Worm (Caenorhabditis elegans) whole organism, L4 larva: ENCODE data around the gene col-116.

Experiments used
- daf-16 ChIP-seq, 3 experiments: sonication (generic microtip); optimal IDR thresholded peaks; 2 replicates each; lab custom pipeline; 2016 to 2017; ENCODE audit warnings: missing genetic modification characterization in 3 of 3, missing genetic modification reagents in 3 of 3, mild to moderate bottlenecking in 2 of 3, missing compliant biosample characterization in 2 of 3, missing biosample characterization in 1 of 3, moderate library complexity in 1 of 3
- egl-27 ChIP-seq: sonication (generic microtip); optimal IDR thresholded peaks from 3 replicates; lab custom pipeline; 2017; ENCODE audit warnings: missing biosample characterization, missing genetic modification reagents, missing genetic modification characterization
- fkh-10 ChIP-seq: fragments of 150-350 bp; optimal IDR thresholded peaks from 2 replicates; lab custom pipeline; 2014; ENCODE audit warnings: missing biosample characterization, missing genetic modification reagents, missing genetic modification characterization
- lin-39 ChIP-seq: fragments of 150-350 bp; optimal IDR thresholded peaks from 2 replicates; lab custom pipeline; 2014; ENCODE audit warnings: missing biosample characterization, missing genetic modification reagents, missing genetic modification characterization
- nhr-6 ChIP-seq: fragments of 150-350 bp; optimal IDR thresholded peaks from 2 replicates; lab custom pipeline; 2014; ENCODE audit warnings: missing biosample characterization, missing genetic modification characterization
- spr-1 ChIP-seq: sonication (generic microtip); optimal IDR thresholded peaks from 2 replicates; lab custom pipeline; 2016; ENCODE audit warnings: mild to moderate bottlenecking, missing genetic modification characterization, missing compliant biosample characterization

ce11 chrIV:8339636-8340035 lies 16.1 kb upstream of the col-116 start, which contains the start of gene lgc-6:
- TF ChIP-seq lin-39 (no peak), spr-1 (tag; lab: Kevin White, UChicago) (no peak), nhr-6 (tag; lab: Kevin White, UChicago) (no peak), fkh-10 (no peak), egl-27 (tag; lab: Kevin White, UChicago) (no peak), daf-16 (GFP tag; optimal IDR thresholded peaks at IDR 0.05; lab: Kevin White, UChicago) (no peak), daf-16 (tag; optimal IDR thresholded peaks at IDR 0.05; lab: Kevin White, UChicago) (no peak)
